Worm (Caenorhabditis elegans): ENCODE data around the gene scl-14.

The scl-14 gene

ce11 chrIV:13188959-13189358 lies 23.7 kb downstream of the scl-14 start, which contains the start of gene F58D2.4:
F58D2.4 (minus strand) TSS chrIV:13189059.
- TF ChIP-seq pha-2 (tag; optimal IDR thresholded peaks at IDR 0.05) (no peak), ceh-45 (GFP tag; IDR thresholded peaks at IDR 0.05) (no peak), hlh-8 (tag; optimal IDR thresholded peaks at IDR 0.05) (no peak), F13H6.1 (tag; optimal IDR thresholded peaks at IDR 0.05) (no peak), fkh-10 (GFP tag; optimal IDR thresholded peaks at IDR 0.05) (no peak), zip-5 (tag; optimal IDR thresholded peaks at IDR 0.05) (no peak), unc-86 (tag; optimal IDR thresholded peaks at IDR 0.05) (no peak), tbx-2 (tag; optimal IDR thresholded peaks at IDR 0.05) (no peak), pha-4 (tag; optimal IDR thresholded peaks at IDR 0.05) (no peak), ahr-1 (tag; optimal IDR thresholded peaks at IDR 0.05) (no peak), syd-9 (tag; optimal IDR thresholded peaks at IDR 0.05) (no peak), ceh-22 (tag; optimal IDR thresholded peaks at IDR 0.05) (no peak), eyg-1 (tag; optimal IDR thresholded peaks at IDR 0.05) (no peak), sox-4 (tag; optimal IDR thresholded peaks at IDR 0.05) (no peak), hlh-6 (tag; optimal IDR thresholded peaks at IDR 0.05) (no peak), C38D4.7 (GFP tag; optimal IDR thresholded peaks at IDR 0.05) (no peak), tbx-7 (tag; optimal IDR thresholded peaks at IDR 0.05) (no peak), pqm-1 (tag; optimal IDR thresholded peaks at IDR 0.05) (no peak)

ce11 chrIV:13189467-13189866 lies 24.2 kb downstream of the scl-14 start, which contains the start of gene F58D2.2:
F58D2.2 (plus strand) TSS chrIV:13189767.
- TF ChIP-seq ceh-30 (tag; optimal IDR thresholded peaks at IDR 0.05): no peak
- no peak for TF ChIP-seq pax-1 (tag; optimal IDR thresholded peaks at IDR 0.05)
- no peak for TF ChIP-seq npax-4 (tag; optimal IDR thresholded peaks at IDR 0.05)
- TF ChIP-seq T23F11.4 (GFP tag; optimal IDR thresholded peaks at IDR 0.05): no peak
- no peak for TF ChIP-seq pha-2 (tag; optimal IDR thresholded peaks at IDR 0.05)
- TF ChIP-seq ceh-9 (tag; optimal IDR thresholded peaks at IDR 0.05): no peak
- TF ChIP-seq che-1 (tag; optimal IDR thresholded peaks at IDR 0.05): no peak
- TF ChIP-seq hlh-15 (tag; optimal IDR thresholded peaks at IDR 0.05): no peak
- TF ChIP-seq ceh-34 (tag; optimal IDR thresholded peaks at IDR 0.05): no peak
- TF ChIP-seq elt-4 (tag; optimal IDR thresholded peaks at IDR 0.05): no peak
- no peak for TF ChIP-seq ceh-31 (tag; optimal IDR thresholded peaks at IDR 0.05)
- TF ChIP-seq unc-42 (tag; optimal IDR thresholded peaks at IDR 0.05): no peak
- TF ChIP-seq C08G9.2 (tag; optimal IDR thresholded peaks at IDR 0.05): no peak

- TF ChIP-seq Y22D7AL.16 (tag; optimal IDR thresholded peaks at IDR 0.05) (no peak), fax-1 (tag; optimal IDR thresholded peaks at IDR 0.05) (no peak)
These were observed 24.8 kb downstream of the scl-14 start for ce11 chrIV:13190075-13190474.

ce11 chrIV:13193239-13193638 lies 28.0 kb downstream of the scl-14 start, which contains the start of gene F58D2.5:
F58D2.5 (minus strand) TSS chrIV:13193339.
- no peak for TF ChIP-seq tbx-7 (tag; optimal IDR thresholded peaks at IDR 0.05)
- TF ChIP-seq pros-1 (tag; optimal IDR thresholded peaks at IDR 0.05): no peak
- TF ChIP-seq Y22D7AL.16 (tag; optimal IDR thresholded peaks at IDR 0.05): no peak
- no peak for TF ChIP-seq ceh-45 (GFP tag; IDR thresholded peaks at IDR 0.05)
- no peak for TF ChIP-seq pha-4 (tag; optimal IDR thresholded peaks at IDR 0.05)
- TF ChIP-seq ceh-24 (tag; optimal IDR thresholded peaks at IDR 0.05): no peak
- TF ChIP-seq ztf-16 (tag; optimal IDR thresholded peaks at IDR 0.05): no peak
- no peak for TF ChIP-seq hlh-30 (tag; optimal IDR thresholded peaks at IDR 0.05; ENCODE audit: insufficient read depth)
- TF ChIP-seq ceh-22 (tag; optimal IDR thresholded peaks at IDR 0.05): no peak
- TF ChIP-seq che-1 (tag; optimal IDR thresholded peaks at IDR 0.05): no peak
- no peak for TF ChIP-seq zip-5 (tag; optimal IDR thresholded peaks at IDR 0.05)
- TF ChIP-seq ttx-3 (tag; optimal IDR thresholded peaks at IDR 0.05): no peak
- no peak for TF ChIP-seq nhr-11 (tag; optimal IDR thresholded peaks at IDR 0.05)
- TF ChIP-seq pqm-1 (tag; optimal IDR thresholded peaks at IDR 0.05): no peak

All from whole organism, late embryonic.